Fruit fly (Drosophila melanogaster): ENCODE results near the gene RanBP3.

The RanBP3 gene

dm6 chr3R:23757912-23758607 is 5.4 kb upstream of the RanBP3 start, which contains the start of the genes PTPMT1 and Hrd3 (continued):
- peak; percentile 100 for TF ChIP-seq Ets65A (GFP tag)
- peak; percentile 97 for TF ChIP-seq Camta (GFP tag; optimal IDR thresholded peaks at IDR 0.05)
- TF ChIP-seq bowl (GFP tag; IDR thresholded peaks at IDR 0.05) = peak; percentile 75; the same call in 1 of the 2 replicates
- peak; percentile 99 for TF ChIP-seq CG15269 (tag; optimal IDR thresholded peaks at IDR 0.05)
- TF ChIP-seq CG7556 (GFP tag; optimal IDR thresholded peaks at IDR 0.05) = peak; percentile 99
- TF ChIP-seq ftz-f1 (GFP tag; optimal IDR thresholded peaks at IDR 0.05) = peak; percentile 84
- peak; percentile 99 for TF ChIP-seq gem (tag; optimal IDR thresholded peaks at IDR 0.05)
- TF ChIP-seq shn (GFP tag; optimal IDR thresholded peaks at IDR 0.05) = peak; percentile 97
- peak; percentile 94 for TF ChIP-seq CG12219 (GFP tag; optimal IDR thresholded peaks at IDR 0.05)
- TF ChIP-seq onecut (GFP tag; IDR thresholded peaks at IDR 0.05) = peak; percentile 88
- peak; percentile 95 for TF ChIP-seq so (GFP tag; IDR thresholded peaks at IDR 0.05)
- no peak for TF ChIP-seq hb (GFP tag; IDR thresholded peaks at IDR 0.05; ENCODE audit: partially characterized antibody)
- TF ChIP-seq CG7786 (GFP tag; optimal IDR thresholded peaks at IDR 0.05) = peak; percentile 97
- TF ChIP-seq CHES-1-like (GFP tag; optimal IDR thresholded peaks at IDR 0.05) = peak; percentile 97
- TF ChIP-seq ATbp (GFP tag; optimal IDR thresholded peaks at IDR 0.05) = peak; percentile 96
- TF ChIP-seq gce (GFP tag; IDR thresholded peaks at IDR 0.05) = peak; percentile 87; the same call in 2 of the 3 replicates
- TF ChIP-seq ara (GFP tag; IDR thresholded peaks at IDR 0.05) = peak; percentile 93
- TF ChIP-seq Doc2 (GFP tag; IDR thresholded peaks at IDR 0.05) = peak; percentile 90
- no peak for TF ChIP-seq CG1832 (GFP tag; optimal IDR thresholded peaks at IDR 0.05)
- peak; percentile 94 for TF ChIP-seq ci (GFP tag; IDR thresholded peaks at IDR 0.05)
- TF ChIP-seq fd96Cb (tag; optimal IDR thresholded peaks at IDR 0.05) = peak; percentile 99
- TF ChIP-seq CG12155 (GFP tag; optimal IDR thresholded peaks at IDR 0.05) = peak; percentile 97
- peak; percentile 92 for TF ChIP-seq Ada2b (GFP tag; IDR thresholded peaks at IDR 0.05)
- TF ChIP-seq CG7963 (GFP tag; IDR thresholded peaks at IDR 0.05; ENCODE audit: partially characterized antibody) = no peak
- TF ChIP-seq tgo (GFP tag; IDR thresholded peaks at IDR 0.05) = peak; percentile 96
- TF ChIP-seq MESR4 (GFP tag; optimal IDR thresholded peaks at IDR 0.05) = peak; percentile 29
- TF ChIP-seq CG9817 (tag; optimal IDR thresholded peaks at IDR 0.05) = peak; percentile 98
- TF ChIP-seq corto (GFP tag; optimal IDR thresholded peaks at IDR 0.05) = peak; percentile 93
- TF ChIP-seq Bgb (GFP tag; IDR thresholded peaks at IDR 0.05; ENCODE audit: partially characterized antibody) = no peak
- TF ChIP-seq CG15601 (tag; optimal IDR thresholded peaks at IDR 0.05) = peak; percentile 97
- TF ChIP-seq Blimp-1 (GFP tag; optimal IDR thresholded peaks at IDR 0.05) = peak; percentile 95
- TF ChIP-seq Eip74EF (GFP tag; optimal IDR thresholded peaks at IDR 0.05) = peak in 1 of 2 experiments; percentile 98
- TF ChIP-seq CG30403 (GFP tag; optimal IDR thresholded peaks at IDR 0.05) = peak; percentile 100
- peak; percentile 93 for TF ChIP-seq CG3726 (GFP tag; IDR thresholded peaks at IDR 0.05)
- TF ChIP-seq ssp (GFP tag; IDR thresholded peaks at IDR 0.05) = peak; percentile 90
- peak; percentile 98 for TF ChIP-seq CG13624 (GFP tag; optimal IDR thresholded peaks at IDR 0.05)
- TF ChIP-seq gcm2 (GFP tag; optimal IDR thresholded peaks at IDR 0.05) = peak; percentile 95
- TF ChIP-seq chif (GFP tag; optimal IDR thresholded peaks at IDR 0.05) = peak; percentile 97 to 98
- peak; percentile 100 for TF ChIP-seq CG17361 (GFP tag; IDR thresholded peaks at IDR 0.05)
- TF ChIP-seq MTF-1 (GFP tag; optimal IDR thresholded peaks at IDR 0.05; ENCODE audit: borderline replicate concordance) = peak; percentile 86
- peak; percentile 96 for TF ChIP-seq Side (GFP tag; optimal IDR thresholded peaks at IDR 0.05)
- TF ChIP-seq Fer3 (tag; optimal IDR thresholded peaks at IDR 0.05) = peak; percentile 97
- TF ChIP-seq Dp (GFP tag; optimal IDR thresholded peaks at IDR 0.05) = peak; percentile 36
- TF ChIP-seq Atf-2 (GFP tag; optimal IDR thresholded peaks at IDR 0.05) = peak; percentile 97
- TF ChIP-seq klu (GFP tag; IDR thresholded peaks at IDR 0.05) = peak; percentile 96
- TF ChIP-seq CG7987 (GFP tag; optimal IDR thresholded peaks at IDR 0.05) = peak; percentile 94
- TF ChIP-seq CG9609 (GFP tag; optimal IDR thresholded peaks at IDR 0.05) = peak; percentile 96
- TF ChIP-seq CG8281 (tag; optimal IDR thresholded peaks at IDR 0.05) = peak; percentile 93
- TF ChIP-seq CG4820 (GFP tag; optimal IDR thresholded peaks at IDR 0.05) = peak; percentile 98
